Fruit fly (Drosophila melanogaster): Measurements from ENCODE around the gene Lgr4.

Lgr4 gene

dm6 chrX:13233811-13234737 is 45.1 kb upstream of the Lgr4 start (continued):
- TF ChIP-seq CG7271 (tag; optimal IDR thresholded peaks at IDR 0.05) (peak; percentile 89), Camta (GFP tag; optimal IDR thresholded peaks at IDR 0.05) (peak; percentile 76), al (GFP tag; IDR thresholded peaks at IDR 0.05) (peak; percentile 51; the same call in 1 of the 2 replicates), CG1233 (GFP tag; optimal IDR thresholded peaks at IDR 0.05) (peak; percentile 87), Atf6 (GFP tag; IDR thresholded peaks at IDR 0.05) (peak; percentile 60; the same call in 1 of the 2 replicates), unc-4 (GFP tag; IDR thresholded peaks at IDR 0.05; ENCODE audit: partially characterized antibody) (no peak), dmrt11E (tag; optimal IDR thresholded peaks at IDR 0.05) (peak; percentile 96), wek (GFP tag; optimal IDR thresholded peaks at IDR 0.05) (peak; percentile 18), CG7372 (GFP tag; IDR thresholded peaks at IDR 0.05) (peak; percentile 45; the same call in 1 of the 2 replicates), zfh1 (GFP tag; IDR thresholded peaks at IDR 0.05) (peak; percentile 93), ewg (GFP tag; optimal IDR thresholded peaks at IDR 0.05) (peak; percentile 51), NK7.1 (GFP tag; optimal IDR thresholded peaks at IDR 0.05) (peak; percentile 80), HLH4C (GFP tag; IDR thresholded peaks at IDR 0.05; ENCODE audit: partially characterized antibody) (no peak), CG16779 (GFP tag; IDR thresholded peaks at IDR 0.05) (no peak), Dad (GFP tag; optimal IDR thresholded peaks at IDR 0.05) (peak; percentile 87), CG15011 (GFP tag; optimal IDR thresholded peaks at IDR 0.05) (peak; percentile 82), ato (GFP tag; IDR thresholded peaks at IDR 0.05; ENCODE audit: partially characterized antibody) (no peak), CG11456 (GFP tag; IDR thresholded peaks at IDR 0.05) (peak; percentile 63; the same call in 1 of the 3 replicates), Dip2 (GFP tag; IDR thresholded peaks at IDR 0.05) (no peak), Nf-YB (GFP tag; optimal IDR thresholded peaks at IDR 0.05) (peak; percentile 65), NC2α (GFP tag; optimal IDR thresholded peaks at IDR 0.05) (peak; percentile 60), insv (GFP tag; optimal IDR thresholded peaks at IDR 0.05) (peak in 1 of 2 experiments; percentile 34), pb (GFP tag; optimal IDR thresholded peaks at IDR 0.05) (peak; percentile 63), CG5180 (GFP tag; optimal IDR thresholded peaks at IDR 0.05) (peak; percentile 64), Lim3 (GFP tag; IDR thresholded peaks at IDR 0.05) (no peak), bab2 (GFP tag; optimal IDR thresholded peaks at IDR 0.05) (peak; percentile 87), Mes4 (GFP tag; optimal IDR thresholded peaks at IDR 0.05) (peak; percentile 72), tna (GFP tag; IDR thresholded peaks at IDR 0.05; ENCODE audit: partially characterized antibody) (no peak), stc (GFP tag; IDR thresholded peaks at IDR 0.05) (peak; percentile 79), Opbp (GFP tag; IDR thresholded peaks at IDR 0.05; ENCODE audit: partially characterized antibody) (no peak), fd3F (GFP tag; optimal IDR thresholded peaks at IDR 0.05) (peak; percentile 48), cato (GFP tag; optimal IDR thresholded peaks at IDR 0.05; ENCODE audit: borderline replicate concordance) (peak; percentile 45), CG17361 (GFP tag; IDR thresholded peaks at IDR 0.05) (peak; percentile 89), CG9797 (GFP tag; optimal IDR thresholded peaks at IDR 0.05) (no peak), CG2712 (tag; optimal IDR thresholded peaks at IDR 0.05) (peak; percentile 94), CG14667 (GFP tag; IDR thresholded peaks at IDR 0.05) (peak; percentile 67), sima (GFP tag; optimal IDR thresholded peaks at IDR 0.05) (peak; percentile 63), CG34224 (GFP tag; IDR thresholded peaks at IDR 0.05; ENCODE audit: partially characterized antibody) (no peak), pho (GFP tag; optimal IDR thresholded peaks at IDR 0.05) (peak; percentile 65), Usf (GFP tag; optimal IDR thresholded peaks at IDR 0.05) (peak; percentile 92), sug (tag; optimal IDR thresholded peaks at IDR 0.05) (peak; percentile 34), zfh2 (GFP tag; optimal IDR thresholded peaks at IDR 0.05) (peak; percentile 18), CG12942 (GFP tag; optimal IDR thresholded peaks at IDR 0.05) (peak; percentile 69), gem (tag; optimal IDR thresholded peaks at IDR 0.05) (peak; percentile 89), Ravus (GFP tag; IDR thresholded peaks at IDR 0.05) (peak; percentile 17), org-1 (GFP tag; optimal IDR thresholded peaks at IDR 0.05) (peak; percentile 82), pfk (GFP tag; optimal IDR thresholded peaks at IDR 0.05) (no peak), D19A (tag; optimal IDR thresholded peaks at IDR 0.05) (peak; percentile 88)

Data from whole organism, embryonic.